Worm (Caenorhabditis elegans) whole organism, early embryonic: Measurements from ENCODE around the gene Y41E3.19.

Experiments
- B0310.2 ChIP-seq: sonication (generic microtip); optimal IDR thresholded peaks from 2 replicates; lab custom pipeline; 2016; ENCODE audit warnings: mild to moderate bottlenecking, missing genetic modification characterization, missing compliant biosample characterization
- F13C5.2 ChIP-seq: sonication (generic microtip); optimal IDR thresholded peaks from 2 replicates; lab custom pipeline; 2017; ENCODE audit warnings: mild to moderate bottlenecking, missing genetic modification characterization, inconsistent platforms, missing compliant biosample characterization
- aly-1 ChIP-seq: sonication (generic microtip); optimal IDR thresholded peaks from 2 replicates; lab custom pipeline; 2016; ENCODE audit warnings: missing genetic modification characterization, missing compliant biosample characterization
- ama-1 ChIP-seq: fragments of 150-350 bp; optimal IDR thresholded peaks from 2 replicates; lab custom pipeline; 2014
- ceh-13 ChIP-seq: fragments of 200-800 bp; sonication (Bioruptor generic); optimal IDR thresholded peaks from 2 replicates; lab custom pipeline; 2018; ENCODE audit warnings: mild to moderate bottlenecking, missing genetic modification characterization, missing compliant biosample characterization
- ceh-36 ChIP-seq: sonication (generic microtip); optimal IDR thresholded peaks from 2 replicates; lab custom pipeline; 2016; ENCODE audit warnings: missing genetic modification characterization, inconsistent platforms, missing compliant biosample characterization
- ets-7 ChIP-seq: sonication (generic microtip); optimal IDR thresholded peaks from 2 replicates; lab custom pipeline; 2016; ENCODE audit warnings: missing genotype, missing genetic modification characterization, missing compliant biosample characterization
- flt-1 ChIP-seq: fragments of 200-800 bp; sonication (Bioruptor generic); IDR thresholded peaks from 2 replicates; pipeline ENCODE4 v1.3.6; 2022; ENCODE audit warnings: missing genetic modification characterization, missing compliant biosample characterization
- hmbx-1 ChIP-seq: sonication (generic microtip); optimal IDR thresholded peaks from 2 replicates; lab custom pipeline; 2016; ENCODE audit warnings: mild to moderate bottlenecking, missing genetic modification characterization, missing compliant biosample characterization
- hmg-4 ChIP-seq: fragments of 200-800 bp; sonication (Bioruptor generic); optimal IDR thresholded peaks from 2 replicates; lab custom pipeline; 2018; ENCODE audit warnings: mild to moderate bottlenecking, missing genetic modification characterization, missing compliant biosample characterization
- hnd-1 ChIP-seq: sonication (generic microtip); optimal IDR thresholded peaks from 2 replicates; lab custom pipeline; 2016; ENCODE audit warnings: missing genetic modification characterization, missing compliant biosample characterization
- pes-1 ChIP-seq: fragments of 200-800 bp; sonication (Bioruptor generic); IDR thresholded peaks from 2 replicates; pipeline ENCODE4 v1.3.6; 2022; ENCODE audit warnings: missing genetic modification reagents, missing genetic modification characterization, missing compliant biosample characterization
- scrt-1 ChIP-seq: fragments of 200-800 bp; sonication (Bioruptor generic); IDR thresholded peaks from 2 replicates; pipeline ENCODE4 v1.3.6; 2022; ENCODE audit warnings: missing genetic modification characterization, missing compliant biosample characterization
- sea-1 ChIP-seq: fragments of 200-800 bp; sonication (Bioruptor generic); conservative IDR thresholded peaks from 2 replicates; pipeline ENCODE4 v1.3.6; 2022; ENCODE audit warnings: missing genetic modification characterization, missing compliant biosample characterization
- tbx-11 ChIP-seq: fragments of 200-800 bp; sonication (Bioruptor generic); IDR thresholded peaks from 2 replicates; pipeline ENCODE4 v1.3.6; 2022; ENCODE audit warnings: missing genetic modification characterization, missing compliant biosample characterization
- tbx-37 ChIP-seq: fragments of 200-800 bp; sonication (Bioruptor generic); conservative IDR thresholded peaks from 2 replicates; pipeline ENCODE4 v1.3.6; 2022; ENCODE audit warnings: missing genetic modification reagents, missing genetic modification characterization, missing compliant biosample characterization
- tra-4 ChIP-seq: sonication (generic microtip); optimal IDR thresholded peaks from 2 replicates; lab custom pipeline; 2017; ENCODE audit warnings: missing genetic modification characterization, missing compliant biosample characterization

Gene Y41E3.19

DNA sequence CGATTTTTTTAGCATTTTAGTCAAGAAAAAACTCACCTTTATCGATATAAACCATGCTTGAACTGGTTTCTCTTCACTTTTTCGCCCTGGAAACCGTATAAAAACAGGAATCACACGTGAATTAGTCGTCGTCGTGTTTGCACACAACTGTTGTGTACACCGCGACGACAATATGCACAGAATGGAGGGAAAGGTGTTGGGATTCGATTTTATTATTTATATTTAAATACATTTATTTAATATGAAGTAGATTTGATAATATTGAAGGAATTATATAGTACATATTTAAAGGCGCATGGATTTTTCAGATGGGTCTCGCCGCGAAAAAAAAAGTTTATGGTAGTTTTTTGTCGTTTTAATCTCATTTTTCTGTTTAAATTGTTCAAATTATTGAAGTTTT lies 27.0 kb upstream of the Y41E3.19 start, which contains the start of gene Y41E3.8:
Y41E3.8 (minus strand) TSS at position 88 of the 400 bp plus-strand sequence.
- TF ChIP-seq scrt-1 (GFP tag; lab: Robert Waterston, UW) (no peak), tbx-37 (GFP tag; lab: Robert Waterston, UW) (no peak)

DNA sequence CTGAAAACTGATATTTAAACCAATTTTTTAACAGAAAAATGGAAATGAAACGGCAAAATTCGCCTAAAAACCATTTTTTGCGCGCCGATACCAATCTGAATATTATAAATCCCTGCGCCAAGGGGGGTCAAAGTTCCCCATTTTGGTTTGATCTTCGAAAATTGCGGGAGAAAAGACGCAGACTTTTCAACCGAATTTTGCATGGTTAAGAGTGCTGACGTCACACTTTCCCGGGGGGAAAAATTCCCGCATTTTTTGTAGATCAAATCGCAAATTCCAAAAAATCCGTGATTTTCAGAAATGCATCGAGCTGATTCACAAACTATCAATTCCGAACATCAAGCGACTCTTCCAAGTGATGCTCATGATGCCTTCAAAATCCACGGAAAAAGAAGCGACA lies 26.4 kb upstream of the Y41E3.19 start:
- TF ChIP-seq pes-1 (GFP tag; lab: Robert Waterston, UW) (no peak), tbx-37 (GFP tag; lab: Robert Waterston, UW) (no peak), scrt-1 (GFP tag; lab: Robert Waterston, UW) (no peak), ets-7 (no peak), aly-1 (no peak)

DNA sequence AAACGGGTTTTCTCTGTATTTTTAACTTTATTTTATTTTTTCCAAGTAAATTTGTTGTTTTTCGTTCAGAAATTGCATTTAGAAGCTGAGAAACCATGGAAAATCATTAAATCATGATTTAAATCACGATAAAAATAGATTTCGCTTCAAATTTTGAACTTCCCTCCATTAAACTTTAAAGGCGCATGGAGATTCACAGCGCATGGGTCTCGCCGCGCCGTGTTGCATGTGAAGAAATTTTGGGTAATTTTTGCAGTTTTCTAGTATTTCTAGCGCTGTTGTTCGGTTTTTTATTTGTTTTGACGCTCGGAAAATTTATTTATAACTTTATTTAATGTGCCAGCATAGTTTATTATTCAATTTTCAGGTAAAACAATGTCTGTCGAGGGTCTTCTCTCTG lies 19.0 kb upstream of the Y41E3.19 start, which contains the start of gene eef-1B.2:
eef-1B.2 (plus strand) TSS at position 358 of the 400 bp plus-strand sequence.
- peak; percentile 31 for TF ChIP-seq ama-1 (lab: Kevin White, UChicago)
- TF ChIP-seq ceh-36 = no peak

DNA sequence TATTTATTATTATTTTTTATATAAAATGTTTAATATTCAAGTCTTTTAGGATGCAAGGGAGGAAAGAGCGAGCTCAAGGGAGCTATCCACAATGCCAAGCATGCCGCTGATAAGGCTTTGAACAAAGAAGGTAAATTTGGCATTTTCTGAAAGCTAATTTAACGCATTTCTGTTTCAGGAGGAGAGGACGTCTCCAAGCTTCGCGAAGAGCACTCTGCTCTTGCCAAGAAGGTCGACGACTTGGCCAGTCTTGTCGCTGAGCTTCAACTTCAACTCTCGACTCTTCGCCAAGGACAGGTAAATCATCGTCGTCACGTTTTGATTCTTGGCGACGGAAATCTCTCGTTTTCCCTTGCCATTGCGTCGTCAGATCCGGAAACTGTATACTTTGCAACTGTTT lies 18.4 kb upstream of the Y41E3.19 start:
- TF ChIP-seq hmbx-1 = no peak
- no peak for TF ChIP-seq tra-4 (tag; lab: Kevin White, UChicago)
- no peak for TF ChIP-seq aly-1
- TF ChIP-seq tbx-11 (GFP tag; lab: Robert Waterston, UW) = no peak
- TF ChIP-seq ets-7 = no peak
- no peak for TF ChIP-seq F13C5.2 (tag; lab: Kevin White, UChicago)
- no peak for TF ChIP-seq hmg-4 (GFP tag; lab: Kevin White, UChicago)

DNA sequence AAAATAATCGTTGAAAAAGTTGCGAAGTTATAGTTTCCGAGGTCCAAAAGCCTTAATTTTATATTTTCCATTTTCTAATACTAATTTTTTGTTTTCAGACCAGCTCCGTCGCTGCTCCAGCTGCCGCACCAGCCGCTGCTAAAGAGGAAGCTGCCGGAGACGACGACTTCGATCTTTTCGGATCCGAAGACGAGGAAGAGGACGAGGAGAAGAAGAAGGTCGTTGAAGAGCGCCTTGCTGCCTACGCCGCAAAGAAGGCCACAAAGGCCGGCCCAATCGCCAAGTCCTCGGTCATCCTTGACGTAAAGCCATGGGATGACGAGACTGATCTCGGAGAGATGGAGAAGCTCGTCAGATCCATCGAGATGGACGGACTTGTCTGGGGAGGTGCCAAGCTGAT lies 17.1 kb upstream of the Y41E3.19 start:
- TF ChIP-seq scrt-1 (GFP tag; lab: Robert Waterston, UW) (no peak), pes-1 (GFP tag; lab: Robert Waterston, UW) (no peak), ama-1 (lab: Kevin White, UChicago) (no peak), tbx-37 (GFP tag; lab: Robert Waterston, UW) (no peak), F13C5.2 (tag; lab: Kevin White, UChicago) (no peak), B0310.2 (tag; lab: Kevin White, UChicago) (no peak), hmbx-1 (no peak), aly-1 (no peak), tbx-11 (GFP tag; lab: Robert Waterston, UW) (no peak), ets-7 (no peak), ceh-36 (no peak), hnd-1 (tag; lab: Kevin White, UChicago) (no peak), ceh-13 (GFP tag; lab: Kevin White, UChicago) (no peak), hmg-4 (GFP tag; lab: Kevin White, UChicago) (no peak), flt-1 (GFP tag; lab: Robert Waterston, UW) (no peak)

DNA sequence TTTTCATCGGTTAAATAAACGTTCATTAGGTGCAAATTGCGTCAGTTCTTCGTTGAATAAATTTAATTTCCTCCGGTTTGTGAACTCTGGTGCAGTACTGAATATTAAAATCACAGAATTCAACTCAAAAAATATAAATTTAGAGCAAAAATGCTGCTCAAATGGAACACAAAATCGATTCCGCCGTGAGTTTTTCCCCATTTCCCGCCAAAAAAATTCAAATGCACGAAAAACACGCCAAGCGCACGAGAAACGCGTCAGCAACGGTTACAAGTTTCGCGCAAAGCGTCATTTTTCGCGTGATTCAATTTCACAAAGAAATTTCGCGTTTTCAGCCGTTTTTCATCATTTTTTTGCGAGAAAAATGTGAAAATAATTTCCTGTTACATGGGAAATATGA lies 16.5 kb upstream of the Y41E3.19 start, which contains the start of gene hrpu-1:
hrpu-1 (plus strand) TSS at position 140 of the 400 bp plus-strand sequence.
- TF ChIP-seq ets-7 (no peak), ceh-36 (no peak), flt-1 (GFP tag; lab: Robert Waterston, UW) (no peak), sea-1 (no peak), B0310.2 (tag; lab: Kevin White, UChicago) (no peak), tra-4 (tag; lab: Kevin White, UChicago) (no peak), F13C5.2 (tag; lab: Kevin White, UChicago) (peak; percentile 46), tbx-11 (GFP tag; lab: Robert Waterston, UW) (no peak), pes-1 (GFP tag; lab: Robert Waterston, UW) (peak; percentile 17; the same call in 1 of the 2 replicates), scrt-1 (GFP tag; lab: Robert Waterston, UW) (no peak), hmbx-1 (no peak), aly-1 (no peak), hmg-4 (GFP tag; lab: Kevin White, UChicago) (peak; percentile 24), ama-1 (lab: Kevin White, UChicago) (peak; percentile 31), ceh-13 (GFP tag; lab: Kevin White, UChicago) (no peak), tbx-37 (GFP tag; lab: Robert Waterston, UW) (no peak), hnd-1 (tag; lab: Kevin White, UChicago) (no peak)

DNA sequence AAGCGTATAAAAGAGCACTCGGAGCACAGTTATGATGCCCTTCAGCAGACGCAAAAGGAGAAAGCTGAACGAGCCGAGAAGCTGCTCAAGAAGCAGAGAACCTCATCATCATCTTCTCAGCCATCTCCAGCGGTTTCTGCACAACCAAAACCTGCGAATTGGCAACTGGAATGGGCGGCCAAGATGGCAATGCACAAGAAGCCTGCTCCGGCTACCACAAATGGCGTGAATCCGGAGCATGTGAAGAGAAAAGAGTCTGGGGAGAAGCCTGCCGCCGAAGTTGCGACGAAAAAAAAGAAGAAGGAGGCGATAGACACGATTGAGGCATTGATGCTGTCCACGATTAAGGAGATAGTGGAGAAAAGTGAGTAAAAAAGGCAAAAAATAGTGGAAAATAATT lies 14.8 kb upstream of the Y41E3.19 start:
- TF ChIP-seq ceh-13 (GFP tag; lab: Kevin White, UChicago) (no peak), F13C5.2 (tag; lab: Kevin White, UChicago) (no peak)

DNA sequence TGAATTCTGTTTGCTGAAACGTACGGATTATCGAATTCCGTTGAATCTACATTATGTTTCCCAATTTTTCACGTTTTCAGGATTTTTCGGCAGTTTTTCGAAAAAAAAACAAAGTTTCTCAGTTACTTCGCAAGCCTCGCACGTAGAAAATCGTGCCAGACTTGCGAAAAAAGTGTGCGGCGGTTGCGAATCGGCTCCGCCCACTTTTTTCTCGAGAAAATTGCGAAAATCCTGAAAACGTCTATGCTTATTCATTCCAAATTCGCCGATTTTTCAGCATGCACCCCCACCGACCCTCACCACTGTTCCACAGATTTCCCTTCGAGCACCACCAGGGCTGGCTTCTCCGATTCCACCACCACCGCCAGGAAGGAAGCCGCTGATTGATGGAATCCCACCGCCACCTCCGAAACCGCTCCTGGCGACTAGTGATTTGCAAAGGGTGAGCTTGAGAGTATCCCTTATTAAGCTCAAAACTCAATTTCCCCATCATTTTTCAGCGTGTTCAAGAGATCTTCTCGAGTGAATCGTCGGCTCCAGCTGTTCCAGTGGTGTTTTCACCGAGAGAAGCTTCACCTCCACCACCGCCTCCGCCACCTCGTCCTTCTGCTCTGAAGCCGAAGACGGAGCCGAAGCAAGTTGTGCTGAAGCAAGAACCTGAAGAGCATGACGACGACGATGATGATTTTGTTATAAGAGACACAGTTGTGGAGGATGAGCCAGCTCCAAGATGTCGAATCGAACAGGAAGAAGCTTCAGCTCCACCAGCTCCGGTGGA lies 13.6 kb upstream of the Y41E3.19 start:
- TF ChIP-seq ets-7 (no peak), ama-1 (lab: Kevin White, UChicago) (peak; percentile 36)

DNA sequence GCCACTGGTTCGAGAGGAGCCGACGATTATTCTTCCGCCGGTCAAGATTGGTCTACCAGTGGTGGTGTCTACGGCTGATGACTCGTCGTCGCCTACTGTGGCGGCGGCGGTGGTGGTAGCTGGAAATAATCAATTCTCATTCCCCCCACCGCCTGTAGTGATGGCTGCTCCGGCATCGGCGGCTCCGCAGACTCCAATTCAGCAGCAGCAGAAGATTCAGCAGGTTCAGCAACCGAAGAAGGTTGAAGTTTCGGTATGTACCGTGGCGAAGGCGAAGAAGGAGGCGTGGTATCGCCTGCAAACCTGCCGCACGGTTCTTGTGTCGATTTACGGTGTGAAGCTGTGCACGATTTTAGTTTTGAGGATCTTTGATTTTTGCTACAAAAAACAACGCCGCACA lies 9.8 kb upstream of the Y41E3.19 start:
- no peak for TF ChIP-seq tbx-11 (GFP tag; lab: Robert Waterston, UW)
- no peak for TF ChIP-seq pes-1 (GFP tag; lab: Robert Waterston, UW)
- TF ChIP-seq aly-1 = no peak
- no peak for TF ChIP-seq hnd-1 (tag; lab: Kevin White, UChicago)
